Worm (Caenorhabditis elegans): ENCODE measurements around the gene metl-6.

The metl-6 gene

ce11 chrIII:3952058-3952457 is 30.5 kb upstream of the metl-6 start (continued):
- TF ChIP-seq nhr-12 (tag; optimal IDR thresholded peaks at IDR 0.05) (no peak), skn-1 (tag; optimal IDR thresholded peaks at IDR 0.05) (no peak), nhr-77 (tag; optimal IDR thresholded peaks at IDR 0.05) (no peak), ceh-28 (tag; optimal IDR thresholded peaks at IDR 0.05) (no peak), nhr-67 (tag; optimal IDR thresholded peaks at IDR 0.05) (no peak), sea-2 (GFP tag; optimal IDR thresholded peaks at IDR 0.05) (no peak), zag-1 (tag; optimal IDR thresholded peaks at IDR 0.05) (no peak), ztf-4 (tag; optimal IDR thresholded peaks at IDR 0.05) (no peak), lin-15B (tag; optimal IDR thresholded peaks at IDR 0.05) (no peak), nhr-23 (tag; optimal IDR thresholded peaks at IDR 0.05) (peak; percentile 77), nfya-1 (tag; optimal IDR thresholded peaks at IDR 0.05; ENCODE audit: insufficient read depth) (peak; percentile 8), ZK546.5 (tag; optimal IDR thresholded peaks at IDR 0.05) (no peak), nhr-11 (tag; optimal IDR thresholded peaks at IDR 0.05) (no peak), hmg-11 (tag; optimal IDR thresholded peaks at IDR 0.05) (no peak), nhr-43 (tag; optimal IDR thresholded peaks at IDR 0.05; ENCODE audit: poor library complexity, severe bottlenecking) (peak; percentile 46), pqm-1 (tag; optimal IDR thresholded peaks at IDR 0.05) (peak; percentile 26)

ce11 chrIII:3935808-3936207 is 14.3 kb upstream of the metl-6 start, which contains the start of gene npl-10:
npl-10 (minus strand) TSS chrIII:3935908.
- TF ChIP-seq nhr-25 (tag; optimal IDR thresholded peaks at IDR 0.05) (no peak), pqm-1 (tag; optimal IDR thresholded peaks at IDR 0.05) (no peak), pha-4 (tag; optimal IDR thresholded peaks at IDR 0.05) (no peak), nhr-76 (tag; optimal IDR thresholded peaks at IDR 0.05) (no peak), nhr-11 (tag; optimal IDR thresholded peaks at IDR 0.05) (no peak), ztf-4 (tag; optimal IDR thresholded peaks at IDR 0.05) (no peak), skn-1 (tag; optimal IDR thresholded peaks at IDR 0.05) (no peak), ceh-9 (tag; optimal IDR thresholded peaks at IDR 0.05) (no peak), nhr-67 (tag; optimal IDR thresholded peaks at IDR 0.05) (no peak), aly-2 (tag; optimal IDR thresholded peaks at IDR 0.05) (no peak), lsy-12 (tag; optimal IDR thresholded peaks at IDR 0.05) (no peak), unc-39 (tag; optimal IDR thresholded peaks at IDR 0.05) (no peak), fkh-10 (GFP tag; optimal IDR thresholded peaks at IDR 0.05) (no peak), elt-1 (tag; optimal IDR thresholded peaks at IDR 0.05) (no peak), nhr-237 (tag; optimal IDR thresholded peaks at IDR 0.05) (no peak), nhr-12 (tag; optimal IDR thresholded peaks at IDR 0.05) (no peak)

ce11 chrIII:3931423-3931822 is 9.9 kb upstream of the metl-6 start, which contains the start of gene F37A8.2:
F37A8.2 (minus strand) TSS chrIII:3931523.
- no peak for TF ChIP-seq mdl-1 (tag; optimal IDR thresholded peaks at IDR 0.05)
- TF ChIP-seq ama-1 (optimal IDR thresholded peaks at IDR 0.05), result no peak
- no peak for TF ChIP-seq nhr-23 (tag; optimal IDR thresholded peaks at IDR 0.05)
- TF ChIP-seq nfya-1 (tag; optimal IDR thresholded peaks at IDR 0.05; ENCODE audit: insufficient read depth), result no peak
- TF ChIP-seq elt-2 (tag; optimal IDR thresholded peaks at IDR 0.05), result no peak
- TF ChIP-seq mml-1 (tag; optimal IDR thresholded peaks at IDR 0.05), result no peak
- no peak for TF ChIP-seq elt-1 (tag; optimal IDR thresholded peaks at IDR 0.05)
- TF ChIP-seq lin-15B (tag; optimal IDR thresholded peaks at IDR 0.05), result no peak
- TF ChIP-seq nhr-237 (tag; optimal IDR thresholded peaks at IDR 0.05), result no peak
- no peak for TF ChIP-seq nhr-76 (tag; optimal IDR thresholded peaks at IDR 0.05)
- TF ChIP-seq daf-12 (tag; optimal IDR thresholded peaks at IDR 0.05), result no peak
- no peak for TF ChIP-seq nhr-67 (tag; optimal IDR thresholded peaks at IDR 0.05)
- no peak for TF ChIP-seq pqm-1 (tag; optimal IDR thresholded peaks at IDR 0.05)
- no peak for TF ChIP-seq ZK546.5 (tag; optimal IDR thresholded peaks at IDR 0.05)
- TF ChIP-seq pha-4 (tag; optimal IDR thresholded peaks at IDR 0.05), result no peak
- no peak for TF ChIP-seq lsy-12 (tag; optimal IDR thresholded peaks at IDR 0.05)
- TF ChIP-seq aly-2 (tag; optimal IDR thresholded peaks at IDR 0.05), result no peak
- TF ChIP-seq ceh-16 (tag; optimal IDR thresholded peaks at IDR 0.05), result no peak

ce11 chrIII:3928136-3928535 is 6.6 kb upstream of the metl-6 start, which contains the start of gene F37A8.1:
F37A8.1 (plus strand) TSS chrIII:3928436.
- TF ChIP-seq fkh-2 (tag; optimal IDR thresholded peaks at IDR 0.05) (no peak), tbx-2 (tag; optimal IDR thresholded peaks at IDR 0.05) (no peak), nhr-76 (tag; optimal IDR thresholded peaks at IDR 0.05) (no peak), lin-15B (tag; optimal IDR thresholded peaks at IDR 0.05) (no peak), lsy-12 (tag; optimal IDR thresholded peaks at IDR 0.05) (no peak), jun-1 (tag; optimal IDR thresholded peaks at IDR 0.05) (no peak), ZK546.5 (tag; optimal IDR thresholded peaks at IDR 0.05) (no peak), nhr-67 (tag; optimal IDR thresholded peaks at IDR 0.05) (no peak), ama-1 (optimal IDR thresholded peaks at IDR 0.05) (no peak), mdl-1 (tag; optimal IDR thresholded peaks at IDR 0.05) (no peak), egl-27 (tag; optimal IDR thresholded peaks at IDR 0.05) (no peak), nhr-77 (tag; optimal IDR thresholded peaks at IDR 0.05) (no peak), unc-62 (GFP tag; optimal IDR thresholded peaks at IDR 0.05) (no peak), ceh-28 (tag; optimal IDR thresholded peaks at IDR 0.05) (no peak), fos-1 (tag; optimal IDR thresholded peaks at IDR 0.05) (no peak)
